Fruit fly (Drosophila melanogaster) whole organism, adult: ENCODE measurements around the gene Adat1.

ENCODE experiments used
- CG11617 ChIP-seq: fragments of 200-800 bp; sonication (Bioruptor generic); optimal IDR thresholded peaks from 2 replicates; lab custom pipeline; 2017; ENCODE audit warnings: mild to moderate bottlenecking, missing biosample characterization, missing genetic modification reagents, missing genetic modification characterization
- CG12768 ChIP-seq: fragments of 200-800 bp; sonication (Bioruptor generic); optimal IDR thresholded peaks from 2 replicates; lab custom pipeline; 2017; ENCODE audit warnings: missing biosample characterization, missing genetic modification characterization, mild to moderate bottlenecking, moderate library complexity, missing genetic modification reagents
- CG33017 ChIP-seq: fragments of 200-800 bp; sonication (Bioruptor generic); optimal IDR thresholded peaks from 2 replicates; lab custom pipeline; 2018; ENCODE audit warnings: missing biosample characterization, mild to moderate bottlenecking, missing genetic modification characterization, moderate library complexity
- CG7101 ChIP-seq: fragments of 200-800 bp; sonication (Bioruptor generic); optimal IDR thresholded peaks from 2 replicates; lab custom pipeline; 2018; ENCODE audit warnings: missing biosample characterization, mild to moderate bottlenecking, missing genetic modification characterization, moderate library complexity
- Clk ChIP-seq: fragments of 200-800 bp; sonication (Bioruptor generic); optimal IDR thresholded peaks from 2 replicates; lab custom pipeline; 2017; ENCODE audit warnings: missing biosample characterization, missing genetic modification characterization
- cic ChIP-seq: fragments of 200-800 bp; sonication (Bioruptor generic); optimal IDR thresholded peaks from 2 replicates; lab custom pipeline; 2017; ENCODE audit warnings: missing biosample characterization, mild to moderate bottlenecking, missing genetic modification characterization, moderate library complexity
- cnc ChIP-seq, 2 experiments: fragments of >200 bp; optimal IDR thresholded peaks; 2 replicates each; lab custom pipeline; 2017
- kay ChIP-seq: fragments of 200-800 bp; sonication (Bioruptor generic); peaks from one replicate; lab custom pipeline; 2016; ENCODE audit warnings: missing biosample characterization, missing genetic modification characterization, borderline replicate concordance
- toe ChIP-seq: fragments of 200-800 bp; sonication (Bioruptor generic); optimal IDR thresholded peaks from 2 replicates; lab custom pipeline; 2016; ENCODE audit warnings: missing biosample characterization, missing genetic modification characterization

- TF ChIP-seq CG7101 (tag; lab: Kevin White, UChicago) (no peak), Clk (GFP tag; lab: Kevin White, UChicago) (no peak), CG11617 (GFP tag; lab: Kevin White, UChicago) (no peak), CG12768 (GFP tag; lab: Kevin White, UChicago) (no peak), toe (GFP tag; lab: Kevin White, UChicago) (no peak), cnc (optimal IDR thresholded peaks at IDR 0.05; lab: Kevin White, UChicago) (no peak), kay (GFP tag; lab: Kevin White, UChicago) (no peak), CG33017 (tag; lab: Kevin White, UChicago) (no peak), cic (GFP tag; lab: Kevin White, UChicago) (no peak)
These were observed 24.7 kb upstream of the Adat1 start for dm6 chr2L:13835959-13836358.
